Worm (Caenorhabditis elegans) whole organism, mixed stage, embryonic: ENCODE data around the gene pst-1.

Experiments
- lsy-2 ChIP-seq: fragments of 150-350 bp; optimal IDR thresholded peaks from 2 replicates; lab custom pipeline; 2014; ENCODE audit warnings: missing biosample characterization, missing genetic modification characterization
- mab-5 ChIP-seq: fragments of 150-350 bp; optimal IDR thresholded peaks from 2 replicates; lab custom pipeline; 2014; ENCODE audit warnings: missing biosample characterization, missing genetic modification characterization
- sptf-1 ChIP-seq: sonication (generic microtip); optimal IDR thresholded peaks from 2 replicates; lab custom pipeline; 2017; ENCODE audit warnings: mild to moderate bottlenecking, missing genetic modification characterization, moderate library complexity, missing compliant biosample characterization
- tbx-8 ChIP-seq: fragments of 200-800 bp; sonication (Bioruptor generic); optimal IDR thresholded peaks from 2 replicates; lab custom pipeline; 2018; ENCODE audit warnings: mild to moderate bottlenecking, missing genetic modification characterization, moderate library complexity, missing compliant biosample characterization
- unc-39 ChIP-seq: fragments of 150-350 bp; optimal IDR thresholded peaks from 2 replicates; lab custom pipeline; 2014; ENCODE audit warnings: missing biosample characterization, missing genetic modification characterization
- ztf-11 ChIP-seq: fragments of 150-350 bp; optimal IDR thresholded peaks from 2 replicates; lab custom pipeline; 2014; ENCODE audit warnings: missing biosample characterization, missing genetic modification characterization

DNA sequence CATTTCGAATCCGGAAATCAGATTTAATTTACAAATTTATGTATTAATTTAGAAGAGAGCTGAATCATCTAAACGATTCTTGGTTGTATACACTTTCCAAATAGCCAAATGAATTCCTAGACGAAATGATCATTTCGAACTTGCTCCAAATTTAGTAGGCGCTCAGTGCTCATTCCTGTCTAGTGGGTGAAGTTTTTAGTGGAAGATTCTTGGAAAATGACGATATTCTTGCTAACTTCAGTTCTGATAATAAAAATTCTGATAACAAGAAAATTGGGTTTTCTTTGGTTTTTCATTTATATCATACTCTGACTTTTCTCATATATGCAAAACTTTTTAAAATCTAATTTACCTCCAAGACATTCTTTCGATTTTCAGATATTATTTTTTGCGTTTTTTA, 21.5 kb upstream of the pst-1 start:
- TF ChIP-seq unc-39 (no peak), sptf-1 (tag; lab: Kevin White, UChicago) (no peak), mab-5 (tag; lab: Kevin White, UChicago) (no peak), lsy-2 (tag; lab: Kevin White, UChicago) (no peak), ztf-11 (tag; lab: Kevin White, UChicago) (no peak), tbx-8 (GFP tag; lab: Kevin White, UChicago) (no peak)
